Worm (Caenorhabditis elegans): ENCODE measurements around the gene gcy-33.
A peak's percentile ranks its signal among the peaks of the same experiment; 100 is the strongest.

gcy-33 gene

ce11 chrV:11979673-11980561, 21.7 kb downstream of the gcy-33 start, which contains the start of gene snr-4:
Gene snr-4 (minus strand): TSS chrV:11979723.
- TF ChIP-seq nhr-2 (tag; optimal IDR thresholded peaks at IDR 0.05), result no peak
- no peak for TF ChIP-seq lin-32 (GFP tag; optimal IDR thresholded peaks at IDR 0.05)
- TF ChIP-seq zip-8 (tag; optimal IDR thresholded peaks at IDR 0.05), result no peak
- TF ChIP-seq hlh-1 (tag; optimal IDR thresholded peaks at IDR 0.05), result peak; percentile 35
- peak; percentile 57 for TF ChIP-seq cnd-1 (tag; optimal IDR thresholded peaks at IDR 0.05)
- peak; percentile 92 for TF ChIP-seq pha-4 (tag; optimal IDR thresholded peaks at IDR 0.05)
- TF ChIP-seq elt-1 (tag; optimal IDR thresholded peaks at IDR 0.05; ENCODE audit: borderline replicate concordance, insufficient read depth), result peak; percentile 31
- peak; percentile 82 for TF ChIP-seq drap-1 (GFP tag; optimal IDR thresholded peaks at IDR 0.05)
- peak; percentile 65 for TF ChIP-seq ces-1 (GFP tag; optimal IDR thresholded peaks at IDR 0.05)
- TF ChIP-seq unc-62 (GFP tag; optimal IDR thresholded peaks at IDR 0.05), result peak; percentile 25
- TF ChIP-seq nhr-237 (tag; optimal IDR thresholded peaks at IDR 0.05), result peak; percentile 49
- TF ChIP-seq flh-1 (GFP tag; optimal IDR thresholded peaks at IDR 0.05), result no peak
- peak; percentile 76 for TF ChIP-seq ham-2 (GFP tag; optimal IDR thresholded peaks at IDR 0.05)
- TF ChIP-seq mls-2 (tag; optimal IDR thresholded peaks at IDR 0.05), result peak; percentile 41
- peak; percentile 51 for TF ChIP-seq sem-2 (GFP tag; optimal IDR thresholded peaks at IDR 0.05)
- TF ChIP-seq snpc-4 (tag; optimal IDR thresholded peaks at IDR 0.05), result no peak
- TF ChIP-seq tbx-8 (GFP tag; optimal IDR thresholded peaks at IDR 0.05), result peak; percentile 64
- TF ChIP-seq ztf-11 (tag; optimal IDR thresholded peaks at IDR 0.05), result peak; percentile 54
- TF ChIP-seq elt-3 (tag; optimal IDR thresholded peaks at IDR 0.05), result no peak
- TF ChIP-seq unc-120 (tag; optimal IDR thresholded peaks at IDR 0.05; ENCODE audit: poor library complexity, severe bottlenecking), result peak; percentile 71
- peak; percentile 66 for TF ChIP-seq ceh-83 (GFP tag; optimal IDR thresholded peaks at IDR 0.05)
- no peak for TF ChIP-seq bed-3 (GFP tag; optimal IDR thresholded peaks at IDR 0.05)
- peak; percentile 53 for TF ChIP-seq M03D4.4 (tag; optimal IDR thresholded peaks at IDR 0.05)
- TF ChIP-seq sptf-1 (tag; optimal IDR thresholded peaks at IDR 0.05), result peak; percentile 72
- peak; percentile 81 for TF ChIP-seq mep-1 (tag; optimal IDR thresholded peaks at IDR 0.05)
- TF ChIP-seq nhr-76 (tag; optimal IDR thresholded peaks at IDR 0.05), result no peak
- TF ChIP-seq lin-13 (tag; optimal IDR thresholded peaks at IDR 0.05), result peak; percentile 93
- peak; percentile 81 for TF ChIP-seq lsy-2 (tag; optimal IDR thresholded peaks at IDR 0.05)
- TF ChIP-seq nhr-28 (tag; optimal IDR thresholded peaks at IDR 0.05), result no peak
- TF ChIP-seq blmp-1 (tag; optimal IDR thresholded peaks at IDR 0.05), result no peak
- TF ChIP-seq unc-39 (tag; optimal IDR thresholded peaks at IDR 0.05), result no peak
- no peak for TF ChIP-seq ceh-43 (GFP tag; optimal IDR thresholded peaks at IDR 0.05)
- no peak for TF ChIP-seq mab-5 (tag; optimal IDR thresholded peaks at IDR 0.05)
- TF ChIP-seq nhr-12 (tag; optimal IDR thresholded peaks at IDR 0.05), result peak; percentile 44
- peak; percentile 92 for TF ChIP-seq ceh-39 (tag; optimal IDR thresholded peaks at IDR 0.05)

DNA sequence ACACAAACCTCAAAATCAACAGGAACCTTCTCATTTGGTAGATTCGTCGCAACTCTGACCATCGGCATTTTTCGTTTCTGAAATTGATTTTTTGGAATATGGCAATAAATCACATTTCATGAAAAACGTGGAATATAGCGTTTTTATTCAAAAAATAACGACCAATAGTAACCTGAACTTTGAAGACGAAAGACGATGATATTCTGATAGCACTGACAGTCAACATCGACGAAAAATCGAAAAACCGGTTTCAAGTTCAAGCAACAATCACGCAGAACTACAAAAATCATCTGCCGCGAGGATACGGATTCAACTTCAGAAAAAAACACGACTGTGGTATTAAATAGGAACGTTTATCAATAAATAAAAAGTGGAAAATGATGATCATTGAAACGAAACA, 23.4 kb downstream of the gcy-33 start, which contains the start of gene mif-2:
TSS of gene mif-2 (minus strand) at position 281 of the 400 bp plus-strand sequence.
- no peak for TF ChIP-seq snpc-4 (tag; optimal IDR thresholded peaks at IDR 0.05)
- TF ChIP-seq nhr-2 (tag; optimal IDR thresholded peaks at IDR 0.05), result no peak
- TF ChIP-seq bed-3 (GFP tag; optimal IDR thresholded peaks at IDR 0.05), result no peak
- TF ChIP-seq sptf-1 (tag; optimal IDR thresholded peaks at IDR 0.05), result no peak
- no peak for TF ChIP-seq blmp-1 (tag; optimal IDR thresholded peaks at IDR 0.05)
- TF ChIP-seq mls-2 (tag; optimal IDR thresholded peaks at IDR 0.05), result no peak
- no peak for TF ChIP-seq mab-5 (tag; optimal IDR thresholded peaks at IDR 0.05)

ce11 chrV:11976734-11977133, 24.9 kb downstream of the gcy-33 start:
- TF ChIP-seq unc-62 (GFP tag; optimal IDR thresholded peaks at IDR 0.05) (no peak), nhr-2 (tag; optimal IDR thresholded peaks at IDR 0.05) (no peak), elt-1 (tag; optimal IDR thresholded peaks at IDR 0.05; ENCODE audit: borderline replicate concordance, insufficient read depth) (no peak), snpc-4 (tag; optimal IDR thresholded peaks at IDR 0.05) (no peak), hlh-1 (tag; optimal IDR thresholded peaks at IDR 0.05) (no peak), ces-1 (GFP tag; optimal IDR thresholded peaks at IDR 0.05) (no peak), nhr-237 (tag; optimal IDR thresholded peaks at IDR 0.05) (no peak), unc-120 (tag; optimal IDR thresholded peaks at IDR 0.05; ENCODE audit: poor library complexity, severe bottlenecking) (no peak)

Measured in whole organism, mixed stage, embryonic.